Worm (Caenorhabditis elegans): ENCODE measurements around the gene srbc-38.
"Not testable (repeated sequence)": the region's sequence is repeated elsewhere in the genome, so short reads cannot be mapped to it uniquely, and the experiment has no call there.

Gene srbc-38

ce11 chrV:699489-700129 lies 7.4 kb upstream of the srbc-38 start, which contains the start of the genes ugt-29 and srx-5:
ugt-29 (minus strand) TSS chrV:699589.
srx-5 (plus strand) TSS chrV:700079.
- peak; percentile 39 for TF ChIP-seq nhr-80 (tag; optimal IDR thresholded peaks at IDR 0.05)
- TF ChIP-seq aptf-2 (GFP tag; conservative IDR thresholded peaks at IDR 0.05), result no peak

- no peak for TF ChIP-seq tbx-9 (tag; optimal IDR thresholded peaks at IDR 0.05; ENCODE audit: borderline replicate concordance)
- no peak for TF ChIP-seq F33H1.4 (GFP tag; IDR thresholded peaks at IDR 0.05)
- TF ChIP-seq dox-1 (GFP tag; IDR thresholded peaks at IDR 0.05), result no peak
- no peak for TF ChIP-seq ceh-27 (GFP tag; optimal IDR thresholded peaks at IDR 0.05)
- no peak for TF ChIP-seq ceh-79 (tag; optimal IDR thresholded peaks at IDR 0.05)
- TF ChIP-seq B0019.2 (GFP tag; conservative IDR thresholded peaks at IDR 0.05), result no peak
Measured at ce11 chrV:702260-702659, 4.8 kb upstream of the srbc-38 start, which contains the start of gene srbc-37. srbc-37 (plus strand) TSS chrV:702560.

- TF ChIP-seq tbp1 (GFP tag; optimal IDR thresholded peaks at IDR 0.05), result peak; percentile 82
- TF ChIP-seq B0261.1 (tag; optimal IDR thresholded peaks at IDR 0.05), result peak; percentile 54
- TF ChIP-seq aptf-3 (GFP tag; IDR thresholded peaks at IDR 0.05), result 0 out of 2 replicates have a peak, but pooled peaks have one; percentile 31
- peak; percentile 26; the same call in 1 of the 2 replicates for TF ChIP-seq D2030.7 (GFP tag; IDR thresholded peaks at IDR 0.05)
- TF ChIP-seq rpc-1 (optimal IDR thresholded peaks at IDR 0.05), result not testable (repeated sequence)
- peak; percentile 50 for TF ChIP-seq rpc-1 (tag; optimal IDR thresholded peaks at IDR 0.05)
- peak; percentile 87 for TF ChIP-seq lin-26 (GFP tag; IDR thresholded peaks at IDR 0.05)
- TF ChIP-seq ztf-25 (GFP tag; IDR thresholded peaks at IDR 0.05), result peak; percentile 67; the same call in 1 of the 2 replicates
Measured at ce11 chrV:706449-706848, 569 bp upstream of the srbc-38 start.

ce11 chrV:708808-709207 lies 1.8 kb downstream of the srbc-38 start, which contains the start of gene srbc-39:
srbc-39 (plus strand) TSS chrV:709108.
- TF ChIP-seq let-607 (tag; optimal IDR thresholded peaks at IDR 0.05), result no peak
- TF ChIP-seq aptf-2 (GFP tag; conservative IDR thresholded peaks at IDR 0.05), result no peak
- TF ChIP-seq mcd-1 (GFP tag; IDR thresholded peaks at IDR 0.05), result no peak
- TF ChIP-seq sptf-2 (GFP tag; optimal IDR thresholded peaks at IDR 0.05), result no peak
- no peak for TF ChIP-seq ztf-3 (GFP tag; optimal IDR thresholded peaks at IDR 0.05)

- no peak for TF ChIP-seq Y79H2A.3 (GFP tag; conservative IDR thresholded peaks at IDR 0.05)
- no peak for TF ChIP-seq rcor-1 (GFP tag; IDR thresholded peaks at IDR 0.05)
- no peak for TF ChIP-seq lsy-27 (tag; optimal IDR thresholded peaks at IDR 0.05; ENCODE audit: borderline replicate concordance, insufficient read depth)
- TF ChIP-seq snpc-1.1 (tag; optimal IDR thresholded peaks at IDR 0.05; ENCODE audit: insufficient read depth), result no peak
- no peak for TF ChIP-seq T07F8.4 (tag; optimal IDR thresholded peaks at IDR 0.05)
- TF ChIP-seq sdz-38 (tag; optimal IDR thresholded peaks at IDR 0.05), result no peak
- TF ChIP-seq ztf-22 (GFP tag; optimal IDR thresholded peaks at IDR 0.05), result no peak
- no peak for TF ChIP-seq hrde-1 (tag; optimal IDR thresholded peaks at IDR 0.05; ENCODE audit: borderline replicate concordance)
- no peak for TF ChIP-seq madf-8 (GFP tag; conservative IDR thresholded peaks at IDR 0.05)
- no peak for TF ChIP-seq F22D6.2 (tag; optimal IDR thresholded peaks at IDR 0.05)
- no peak for TF ChIP-seq F55B11.4 (tag; optimal IDR thresholded peaks at IDR 0.05; ENCODE audit: borderline replicate concordance, insufficient read depth)
- TF ChIP-seq ZK185.1 (tag; optimal IDR thresholded peaks at IDR 0.05; ENCODE audit: poor library complexity, severe bottlenecking), result no peak
- no peak for TF ChIP-seq xnd-1 (tag; optimal IDR thresholded peaks at IDR 0.05)
- TF ChIP-seq egl-44 (GFP tag; IDR thresholded peaks at IDR 0.05), result no peak
- TF ChIP-seq snpc-4 (GFP tag; optimal IDR thresholded peaks at IDR 0.05), result no peak
- no peak for TF ChIP-seq snpc-4 (tag; optimal IDR thresholded peaks at IDR 0.05)
Measured at ce11 chrV:712882-713281, 5.9 kb downstream of the srbc-38 start, which contains the start of gene cyp-33C11. cyp-33C11 (minus strand) TSS chrV:712982.
